Fruit fly (Drosophila melanogaster): ENCODE data around the gene CG14692.

The CG14692 gene

DNA sequence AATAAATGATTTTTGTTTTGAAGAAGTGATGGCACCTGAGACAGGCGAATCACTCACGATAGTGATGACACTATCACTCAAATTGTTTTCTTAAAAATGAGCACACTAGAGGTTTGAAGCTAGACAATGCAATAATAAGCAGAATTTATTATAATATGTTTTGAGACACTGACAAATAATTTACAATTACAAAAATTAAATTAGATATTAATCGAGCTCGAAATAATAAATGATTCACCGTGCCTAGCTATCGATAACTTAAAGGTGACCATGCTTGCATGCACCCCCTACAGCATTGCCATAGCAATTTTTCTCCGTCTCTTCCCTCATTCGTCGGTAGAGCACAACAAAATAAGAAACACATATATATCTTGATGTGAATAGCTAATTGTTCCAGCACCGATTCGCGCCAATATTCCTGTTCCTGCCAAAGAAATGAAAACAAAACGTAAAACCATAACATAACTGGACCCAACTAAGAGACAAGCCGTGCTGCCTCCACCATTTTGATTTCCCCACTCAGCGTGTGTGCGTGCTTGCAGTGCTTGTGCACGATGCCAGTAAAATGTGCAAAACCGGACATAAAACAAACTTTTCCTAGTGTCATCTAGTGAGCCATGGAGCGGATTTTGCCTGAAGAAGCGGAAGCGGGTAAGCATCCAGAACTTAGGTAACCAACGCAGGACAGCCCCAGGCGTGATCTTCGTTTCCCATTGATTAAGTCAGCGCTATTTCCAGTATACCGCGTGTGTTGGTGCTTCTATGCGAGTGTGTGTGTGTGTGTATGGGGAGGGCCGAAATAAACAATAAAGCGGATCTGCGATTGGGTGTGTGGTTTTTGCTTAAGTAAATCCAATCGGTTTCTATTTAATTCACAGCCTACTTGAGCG lies 42.5 kb downstream of the CG14692 start, which contains the start of the genes MED7 and Cap-H2 (continued):
- TF ChIP-seq MESR4 (GFP tag; optimal IDR thresholded peaks at IDR 0.05) (peak; percentile 65), CG42726 (GFP tag; IDR thresholded peaks at IDR 0.05; ENCODE audit: partially characterized antibody) (peak; percentile 93), CG10565 (GFP tag; optimal IDR thresholded peaks at IDR 0.05) (peak; percentile 5), Nf-YC (tag; optimal IDR thresholded peaks at IDR 0.05) (peak; percentile 77), dmrt11E (tag; optimal IDR thresholded peaks at IDR 0.05) (peak; percentile 80), wdn (GFP tag; IDR thresholded peaks at IDR 0.05) (peak; percentile 67; the same call in 1 of the 2 replicates), CG31224 (GFP tag; IDR thresholded peaks at IDR 0.05) (peak; percentile 71), ken (GFP tag; IDR thresholded peaks at IDR 0.05) (peak; percentile 87), gcm2 (GFP tag; optimal IDR thresholded peaks at IDR 0.05) (peak; percentile 69), fd96Cb (tag; optimal IDR thresholded peaks at IDR 0.05) (peak; percentile 67), CG10274 (GFP tag; optimal IDR thresholded peaks at IDR 0.05) (peak; percentile 26), ATbp (GFP tag; optimal IDR thresholded peaks at IDR 0.05) (no peak), psq (GFP tag; optimal IDR thresholded peaks at IDR 0.05) (peak; percentile 97), Eip74EF (GFP tag; optimal IDR thresholded peaks at IDR 0.05) (no peak), zen (tag; optimal IDR thresholded peaks at IDR 0.05) (peak; percentile 85), dimm (GFP tag; IDR thresholded peaks at IDR 0.05) (peak; percentile 41; the same call in 1 of the 2 replicates), Xbp1 (GFP tag; optimal IDR thresholded peaks at IDR 0.05) (peak; percentile 90), CG14710 (tag; optimal IDR thresholded peaks at IDR 0.05) (peak; percentile 87), nerfin-1 (tag; optimal IDR thresholded peaks at IDR 0.05) (peak; percentile 75), sisA (GFP tag; IDR thresholded peaks at IDR 0.05) (peak; percentile 87), CG8388 (GFP tag; optimal IDR thresholded peaks at IDR 0.05) (no peak), Ets97D (GFP tag; optimal IDR thresholded peaks at IDR 0.05) (peak; percentile 95), jing (GFP tag; optimal IDR thresholded peaks at IDR 0.05) (peak; percentile 29), CG12155 (GFP tag; optimal IDR thresholded peaks at IDR 0.05) (peak; percentile 85), crp (GFP tag; optimal IDR thresholded peaks at IDR 0.05) (peak in 1 of 2 experiments; percentile 34), CG10959 (GFP tag; IDR thresholded peaks at IDR 0.05) (no peak; the same call in 1 of the 2 replicates), HmgD (GFP tag; optimal IDR thresholded peaks at IDR 0.05) (no peak), tap (tag; optimal IDR thresholded peaks at IDR 0.05) (peak; percentile 51), NC2β (GFP tag; optimal IDR thresholded peaks at IDR 0.05) (peak; percentile 77), nau (GFP tag; optimal IDR thresholded peaks at IDR 0.05) (no peak), YL-1 (GFP tag; optimal IDR thresholded peaks at IDR 0.05) (peak; percentile 81), pfk (GFP tag; optimal IDR thresholded peaks at IDR 0.05) (no peak), Ssrp (tag; optimal IDR thresholded peaks at IDR 0.05) (peak; percentile 79), CG14014 (GFP tag; IDR thresholded peaks at IDR 0.05) (peak; percentile 74), exex (tag; optimal IDR thresholded peaks at IDR 0.05) (peak; percentile 28), Xrp1 (GFP tag; IDR thresholded peaks at IDR 0.05) (peak; percentile 81), Gug (GFP tag; IDR thresholded peaks at IDR 0.05) (peak; percentile 81), tna (GFP tag; IDR thresholded peaks at IDR 0.05; ENCODE audit: partially characterized antibody) (peak; percentile 91), croc (GFP tag; conservative IDR thresholded peaks at IDR 0.05) (peak; percentile 72), Side (GFP tag; optimal IDR thresholded peaks at IDR 0.05) (peak; percentile 50), CG4617 (GFP tag; optimal IDR thresholded peaks at IDR 0.05; ENCODE audit: borderline replicate concordance) (peak; percentile 98), hb (GFP tag; IDR thresholded peaks at IDR 0.05; ENCODE audit: partially characterized antibody) (peak; percentile 98), cad (GFP tag; optimal IDR thresholded peaks at IDR 0.05) (no peak), Bgb (GFP tag; IDR thresholded peaks at IDR 0.05; ENCODE audit: partially characterized antibody) (peak; percentile 95), CG16863 (GFP tag; optimal IDR thresholded peaks at IDR 0.05) (peak; percentile 67), usp (GFP tag; optimal IDR thresholded peaks at IDR 0.05) (no peak), Dek (tag; optimal IDR thresholded peaks at IDR 0.05) (peak; percentile 69)
